Fruit fly (Drosophila melanogaster): ENCODE data around the gene CG3345.

CG3345 gene

dm6 chr2L:308194-308706 lies 39.4 kb downstream of the CG3345 start:
- no peak for TF ChIP-seq EcR (GFP tag; optimal IDR thresholded peaks at IDR 0.05)
- no peak for TF ChIP-seq psq (optimal IDR thresholded peaks at IDR 0.05)
- TF ChIP-seq usp (GFP tag; optimal IDR thresholded peaks at IDR 0.05), result no peak
- no peak for TF ChIP-seq CG8478 (optimal IDR thresholded peaks at IDR 0.05)
- TF ChIP-seq Dll (optimal IDR thresholded peaks at IDR 0.05), result no peak
- TF ChIP-seq pan (optimal IDR thresholded peaks at IDR 0.05), result no peak

- TF ChIP-seq pan (optimal IDR thresholded peaks at IDR 0.05), result peak; percentile 73
- TF ChIP-seq EcR (GFP tag; optimal IDR thresholded peaks at IDR 0.05), result no peak
Measured at dm6 chr2L:309177-309576, 40.3 kb downstream of the CG3345 start.

- TF ChIP-seq CG8478 (optimal IDR thresholded peaks at IDR 0.05), result no peak
- peak; percentile 11 for TF ChIP-seq Dll (optimal IDR thresholded peaks at IDR 0.05)
Measured at dm6 chr2L:309812-310431, 41.0 kb downstream of the CG3345 start.

dm6 chr2L:319159-319558 lies 50.3 kb downstream of the CG3345 start, which contains the start of gene CG11912:
CG11912 (minus strand) TSS chr2L:319259.
- TF ChIP-seq psq (optimal IDR thresholded peaks at IDR 0.05), result no peak
- no peak for TF ChIP-seq Dll (optimal IDR thresholded peaks at IDR 0.05)
- TF ChIP-seq CG8478 (optimal IDR thresholded peaks at IDR 0.05), result no peak
- no peak for TF ChIP-seq usp (GFP tag; optimal IDR thresholded peaks at IDR 0.05)
- no peak for TF ChIP-seq pan (optimal IDR thresholded peaks at IDR 0.05)
- no peak for TF ChIP-seq EcR (GFP tag; optimal IDR thresholded peaks at IDR 0.05)

- TF ChIP-seq pan (optimal IDR thresholded peaks at IDR 0.05), result no peak
- TF ChIP-seq EcR (GFP tag; optimal IDR thresholded peaks at IDR 0.05), result no peak
- no peak for TF ChIP-seq psq (optimal IDR thresholded peaks at IDR 0.05)
- no peak for TF ChIP-seq CG8478 (optimal IDR thresholded peaks at IDR 0.05)
- no peak for TF ChIP-seq usp (GFP tag; optimal IDR thresholded peaks at IDR 0.05)
- no peak for TF ChIP-seq Dll (optimal IDR thresholded peaks at IDR 0.05)
Measured at dm6 chr2L:319745-320144, 50.9 kb downstream of the CG3345 start.

- TF ChIP-seq pan (optimal IDR thresholded peaks at IDR 0.05), result no peak
- TF ChIP-seq CG8478 (optimal IDR thresholded peaks at IDR 0.05), result no peak
- no peak for TF ChIP-seq usp (GFP tag; optimal IDR thresholded peaks at IDR 0.05)
- TF ChIP-seq psq (optimal IDR thresholded peaks at IDR 0.05), result no peak
- TF ChIP-seq Dll (optimal IDR thresholded peaks at IDR 0.05), result no peak
- no peak for TF ChIP-seq EcR (GFP tag; optimal IDR thresholded peaks at IDR 0.05)
Measured at dm6 chr2L:321148-321547, 52.3 kb downstream of the CG3345 start, which contains the start of gene CG11911. CG11911 (minus strand) TSS chr2L:321248.
